Worm (Caenorhabditis elegans) whole organism, L1 larva: Measurements from ENCODE around the gene srw-3.

Source experiments
- ceh-8 ChIP-seq: fragments of 200-800 bp; sonication (Bioruptor generic); optimal IDR thresholded peaks from 2 replicates; lab custom pipeline; 2018; ENCODE audit warnings: mild to moderate bottlenecking, missing genetic modification characterization, moderate library complexity, missing compliant biosample characterization
- ceh-82 ChIP-seq, 3 experiments: fragments of 150-350 bp in 1 of 3; sonication (generic microtip) in 2 of 3; optimal IDR thresholded peaks; 2 replicates each; lab custom pipeline; 2014 to 2017; ENCODE audit warnings: missing biosample characterization in 3 of 3, missing genetic modification characterization in 3 of 3
- ceh-88 ChIP-seq: fragments of 200-800 bp; sonication (Bioruptor generic); IDR thresholded peaks from 2 replicates; pipeline ENCODE4 v1.3.6; 2022; ENCODE audit warnings: missing genetic modification characterization, missing compliant biosample characterization
- fkh-10 ChIP-seq: sonication (generic microtip); optimal IDR thresholded peaks from 2 replicates; lab custom pipeline; 2017; ENCODE audit warnings: missing biosample characterization, missing genetic modification reagents, missing genetic modification characterization
- jun-1 ChIP-seq: fragments of 150-350 bp; optimal IDR thresholded peaks from 2 replicates; lab custom pipeline; 2014; ENCODE audit warnings: missing biosample characterization, missing genetic modification reagents, missing genetic modification characterization
- nhr-11 ChIP-seq: fragments of 150-350 bp; optimal IDR thresholded peaks from 2 replicates; lab custom pipeline; 2014; ENCODE audit warnings: missing biosample characterization, missing genetic modification characterization
- nhr-12 ChIP-seq: sonication (generic microtip); optimal IDR thresholded peaks from 2 replicates; lab custom pipeline; 2017; ENCODE audit warnings: missing biosample characterization, missing genetic modification characterization
- nhr-28 ChIP-seq: fragments of 150-350 bp; optimal IDR thresholded peaks from 2 replicates; lab custom pipeline; 2014; ENCODE audit warnings: missing biosample characterization, missing genetic modification characterization
- nhr-85 ChIP-seq: sonication (generic microtip); peaks from one replicate; lab custom pipeline; 2016; ENCODE audit warnings: missing genetic modification characterization, inconsistent platforms, missing compliant biosample characterization
- rnt-1 ChIP-seq: sonication (generic microtip); optimal IDR thresholded peaks from 2 replicates; lab custom pipeline; 2016; ENCODE audit warnings: mild to moderate bottlenecking, missing genetic modification characterization, moderate library complexity, missing compliant biosample characterization
- sox-4 ChIP-seq: sonication (generic microtip); optimal IDR thresholded peaks from 2 replicates; lab custom pipeline; 2016; ENCODE audit warnings: missing genetic modification characterization, missing compliant biosample characterization
- unc-86 ChIP-seq: sonication (generic microtip); optimal IDR thresholded peaks from 2 replicates; lab custom pipeline; 2016; ENCODE audit warnings: missing genetic modification characterization, missing compliant biosample characterization

- TF ChIP-seq nhr-11 (tag; lab: Kevin White, UChicago) (no peak), jun-1 (tag; lab: Kevin White, UChicago) (no peak), nhr-12 (tag; lab: Kevin White, UChicago) (no peak), nhr-28 (no peak), ceh-88 (GFP tag; lab: Robert Waterston, UW) (no peak), ceh-8 (GFP tag; lab: Kevin White, UChicago) (no peak), rnt-1 (tag; lab: Kevin White, UChicago) (no peak), fkh-10 (GFP tag; lab: Kevin White, UChicago) (no peak), unc-86 (no peak), sox-4 (tag; lab: Kevin White, UChicago) (no peak), ceh-82 (tag; optimal IDR thresholded peaks at IDR 0.05; lab: Kevin White, UChicago) (no peak), nhr-85 (tag; lab: Kevin White, UChicago) (no peak)
These were observed 12.2 kb downstream of the srw-3 start, which contains the start of gene ZK105.5 for ce11 chrV:7717629-7718028.
